Fruit fly (Drosophila melanogaster) whole organism, embryonic: ENCODE results near the gene Aasdh.

ENCODE experiments used
- ATbp ChIP-seq: fragments of 200-800 bp; sonication (Bioruptor generic); optimal IDR thresholded peaks from 2 replicates; lab custom pipeline; 2017; ENCODE audit warnings: missing biosample characterization, mild to moderate bottlenecking, missing genetic modification characterization, missing genetic modification reagents
- Adf1 ChIP-seq: fragments of 200-800 bp; sonication (Bioruptor generic); IDR thresholded peaks from 2 replicates; pipeline ENCODE4 v1.3.6; 2022; ENCODE audit warnings: missing biosample characterization, missing genetic modification characterization
- Antp ChIP-seq: fragments of 200-800 bp; sonication (Bioruptor generic); optimal IDR thresholded peaks from 3 replicates; lab custom pipeline; 2016; ENCODE audit warnings: missing biosample characterization, missing genetic modification characterization
- Blimp-1 ChIP-seq: fragments of 200-800 bp; sonication (Bioruptor generic); optimal IDR thresholded peaks from 3 replicates; lab custom pipeline; 2018; ENCODE audit warnings: missing biosample characterization, missing genetic modification characterization, mild to moderate bottlenecking, moderate library complexity, missing genetic modification reagents
- C15 ChIP-seq: fragments of 200-800 bp; sonication (Bioruptor generic); IDR thresholded peaks from 3 replicates; pipeline ENCODE4 v1.3.6; 2022; ENCODE audit warnings: missing biosample characterization, missing genetic modification characterization
- CG11093 ChIP-seq: fragments of 200-800 bp; sonication (Bioruptor generic); IDR thresholded peaks from 3 replicates; pipeline ENCODE4 v1.3.6; 2022; ENCODE audit warnings: missing biosample characterization, missing genetic modification characterization
- CG11398 ChIP-seq: fragments of 200-800 bp; sonication (Bioruptor generic); optimal IDR thresholded peaks from 2 replicates; lab custom pipeline; 2016; ENCODE audit warnings: missing biosample characterization, missing genetic modification characterization
- CG12942 ChIP-seq: fragments of 200-800 bp; sonication (Bioruptor generic); optimal IDR thresholded peaks from 3 replicates; lab custom pipeline; 2016; ENCODE audit warnings: missing biosample characterization, missing genetic modification characterization
- CG13624 ChIP-seq: fragments of 200-800 bp; sonication (Bioruptor generic); optimal IDR thresholded peaks from 2 replicates; lab custom pipeline; 2016; ENCODE audit warnings: missing biosample characterization, missing genetic modification characterization
- CG1602 ChIP-seq: fragments of 200-800 bp; sonication (Bioruptor generic); optimal IDR thresholded peaks from 3 replicates; lab custom pipeline; 2016; ENCODE audit warnings: missing biosample characterization, missing genetic modification characterization
- CG16779 ChIP-seq: fragments of 200-800 bp; sonication (Bioruptor generic); IDR thresholded peaks from 2 replicates; pipeline ENCODE4 v1.3.6; 2022; ENCODE audit warnings: missing biosample characterization, missing genetic modification characterization
- CG2120 ChIP-seq: fragments of 200-800 bp; sonication (Bioruptor generic); optimal IDR thresholded peaks from 3 replicates; lab custom pipeline; 2016; ENCODE audit warnings: missing biosample characterization, missing genetic modification characterization
- CG2199 ChIP-seq: fragments of 200-800 bp; sonication (Bioruptor generic); IDR thresholded peaks from 3 replicates; pipeline ENCODE4 v1.3.6; 2022; ENCODE audit warnings: missing biosample characterization, missing genetic modification characterization
- CG31441 ChIP-seq: fragments of 200-800 bp; sonication (Bioruptor generic); IDR thresholded peaks from 2 replicates; pipeline ENCODE4 v1.3.6; 2022; ENCODE audit warnings: missing biosample characterization, missing genetic modification characterization
- CG3407 ChIP-seq: fragments of 200-800 bp; sonication (Bioruptor generic); optimal IDR thresholded peaks from 2 replicates; lab custom pipeline; 2018; ENCODE audit warnings: missing biosample characterization, mild to moderate bottlenecking, missing genetic modification characterization
- CG42726 ChIP-seq: fragments of 200-800 bp; sonication (Bioruptor generic); IDR thresholded peaks from 2 replicates; pipeline ENCODE4 v1.3.6; 2022; ENCODE audit warnings: missing biosample characterization, missing genetic modification characterization; ENCODE audit not compliant: partially characterized antibody
- CG43689 ChIP-seq: fragments of 200-800 bp; sonication (Bioruptor generic); IDR thresholded peaks from 2 replicates; pipeline ENCODE4 v1.3.6; 2022; ENCODE audit warnings: missing biosample characterization, missing genetic modification characterization
- CG4617 ChIP-seq: fragments of 200-800 bp; sonication (Bioruptor generic); optimal IDR thresholded peaks from 3 replicates; lab custom pipeline; 2016; ENCODE audit warnings: missing biosample characterization, missing genetic modification characterization, borderline replicate concordance
- CG7556 ChIP-seq: fragments of 200-800 bp; sonication (Bioruptor generic); optimal IDR thresholded peaks from 2 replicates; lab custom pipeline; 2017; ENCODE audit warnings: missing biosample characterization, mild to moderate bottlenecking, missing genetic modification characterization
- CG8290 ChIP-seq, 3 experiments: fragments of 200-800 bp; sonication (Bioruptor generic); optimal IDR thresholded peaks; 2 replicates each; lab custom pipeline; 2016 to 2019; ENCODE audit warnings: missing biosample characterization in 3 of 3, missing genetic modification characterization in 3 of 3, mild to moderate bottlenecking in 2 of 3, moderate library complexity in 1 of 3
- CG9215 ChIP-seq: fragments of 200-800 bp; sonication (Bioruptor generic); IDR thresholded peaks from 2 replicates; pipeline ENCODE4 v1.3.6; 2022; ENCODE audit warnings: missing biosample characterization, missing genetic modification characterization
- CG9797 ChIP-seq: fragments of 200-800 bp; sonication (Bioruptor generic); optimal IDR thresholded peaks from 3 replicates; lab custom pipeline; 2018; ENCODE audit warnings: missing biosample characterization, mild to moderate bottlenecking, missing genetic modification characterization
- CkIIα-i1 ChIP-seq: fragments of 200-800 bp; sonication (Bioruptor generic); IDR thresholded peaks from 2 replicates; pipeline ENCODE4 v1.3.6; 2022; ENCODE audit warnings: missing biosample characterization, missing genetic modification characterization
- CrebB ChIP-seq: fragments of 200-800 bp; sonication (Bioruptor generic); optimal IDR thresholded peaks from 3 replicates; lab custom pipeline; 2018; ENCODE audit warnings: missing biosample characterization, mild to moderate bottlenecking, missing genetic modification characterization
- D19A ChIP-seq: fragments of 200-800 bp; optimal IDR thresholded peaks from 3 replicates; lab custom pipeline; 2019; ENCODE audit warnings: missing biosample characterization, mild to moderate bottlenecking, missing genetic modification characterization, moderate library complexity
- HLH4C ChIP-seq: fragments of 200-800 bp; sonication (Bioruptor generic); IDR thresholded peaks from 3 replicates; pipeline ENCODE4 v1.3.6; 2022; ENCODE audit warnings: missing biosample characterization, missing genetic modification characterization; ENCODE audit not compliant: partially characterized antibody
- Hsf ChIP-seq: fragments of 200-800 bp; sonication (Bioruptor generic); optimal IDR thresholded peaks from 3 replicates; lab custom pipeline; 2016; ENCODE audit warnings: missing biosample characterization, missing genetic modification characterization
- Lpt ChIP-seq: fragments of >200 bp; optimal IDR thresholded peaks from 2 replicates; lab custom pipeline; 2018; ENCODE audit warnings: missing biosample characterization, missing genetic modification characterization
- NfI ChIP-seq: fragments of 200-800 bp; sonication (Bioruptor generic); optimal IDR thresholded peaks from 3 replicates; lab custom pipeline; 2018; ENCODE audit warnings: missing biosample characterization, mild to moderate bottlenecking, missing genetic modification characterization, moderate library complexity
- ap ChIP-seq: fragments of 200-800 bp; sonication (Bioruptor generic); IDR thresholded peaks from 2 replicates; pipeline ENCODE4 v1.3.6; 2022; ENCODE audit warnings: missing biosample characterization, missing genetic modification characterization
- ase ChIP-seq: fragments of 200-800 bp; sonication (Bioruptor generic); IDR thresholded peaks from 3 replicates; pipeline ENCODE4 v1.3.6; 2022; ENCODE audit warnings: missing biosample characterization, missing genetic modification characterization
- ash1 ChIP-seq: fragments of 200-800 bp; sonication (Bioruptor generic); optimal IDR thresholded peaks from 2 replicates; lab custom pipeline; 2018; ENCODE audit warnings: missing biosample characterization, mild to moderate bottlenecking, missing genetic modification characterization
- ato ChIP-seq: fragments of 200-800 bp; sonication (Bioruptor generic); IDR thresholded peaks from 2 replicates; pipeline ENCODE4 v1.3.6; 2022; ENCODE audit warnings: missing biosample characterization, missing genetic modification characterization; ENCODE audit not compliant: partially characterized antibody
- ci ChIP-seq: fragments of 200-800 bp; sonication (Bioruptor generic); IDR thresholded peaks from 3 replicates; pipeline ENCODE4 v1.3.6; 2022; ENCODE audit warnings: missing biosample characterization, missing genetic modification characterization
- cwo ChIP-seq: fragments of 200-800 bp; sonication (Bioruptor generic); optimal IDR thresholded peaks from 3 replicates; lab custom pipeline; 2017; ENCODE audit warnings: missing biosample characterization, missing genetic modification characterization, mild to moderate bottlenecking, moderate library complexity, missing genetic modification reagents
- dimm ChIP-seq: fragments of 200-800 bp; sonication (Bioruptor generic); IDR thresholded peaks from 2 replicates; pipeline ENCODE4 v1.3.6; 2022; ENCODE audit warnings: missing biosample characterization, missing genetic modification characterization
- dpn ChIP-seq, 2 experiments: fragments of 200-800 bp; sonication (Bioruptor generic); optimal IDR thresholded peaks; 3 replicates each; lab custom pipeline; 2016; ENCODE audit warnings: missing biosample characterization in 2 of 2, missing genetic modification characterization in 2 of 2
- emc ChIP-seq: fragments of 200-800 bp; sonication (Bioruptor generic); optimal IDR thresholded peaks from 2 replicates; lab custom pipeline; 2016; ENCODE audit warnings: missing biosample characterization, missing genetic modification characterization
- fu2 ChIP-seq: fragments of 200-800 bp; sonication (Bioruptor generic); optimal IDR thresholded peaks from 2 replicates; lab custom pipeline; 2016; ENCODE audit warnings: missing biosample characterization, missing genetic modification characterization
- gcm ChIP-seq: fragments of 200-800 bp; sonication (Bioruptor generic); optimal IDR thresholded peaks from 2 replicates; lab custom pipeline; 2019; ENCODE audit warnings: missing biosample characterization, mild to moderate bottlenecking, missing genetic modification characterization, moderate library complexity
- gro ChIP-seq: fragments of 200-800 bp; sonication (Bioruptor generic); optimal IDR thresholded peaks from 2 replicates; lab custom pipeline; 2016; ENCODE audit warnings: missing biosample characterization, missing genetic modification characterization
- inv ChIP-seq: fragments of 200-800 bp; sonication (Bioruptor generic); IDR thresholded peaks from 2 replicates; pipeline ENCODE4 v1.3.6; 2022; ENCODE audit warnings: missing biosample characterization, missing genetic modification characterization; ENCODE audit not compliant: partially characterized antibody
- lbe ChIP-seq: fragments of 200-800 bp; sonication (Bioruptor generic); optimal IDR thresholded peaks from 2 replicates; lab custom pipeline; 2016; ENCODE audit warnings: missing biosample characterization, mild to moderate bottlenecking, missing genetic modification characterization
- lola ChIP-seq, 3 experiments: fragments of >200 bp in 2 of 3; fragments of 200-800 bp in 1 of 3; sonication (Bioruptor generic) in 1 of 3; optimal IDR thresholded peaks; 2 replicates each; lab custom pipeline; 2017 to 2019; ENCODE audit warnings: missing biosample characterization in 3 of 3, missing genetic modification characterization in 3 of 3, mild to moderate bottlenecking in 1 of 3, moderate library complexity in 1 of 3
- nerfin-1 ChIP-seq: fragments of 200-800 bp; sonication (Bioruptor generic); optimal IDR thresholded peaks from 3 replicates; lab custom pipeline; 2019; ENCODE audit warnings: missing biosample characterization, mild to moderate bottlenecking, missing genetic modification characterization, moderate library complexity
- nmo ChIP-seq: fragments of 200-800 bp; sonication (Bioruptor generic); optimal IDR thresholded peaks from 2 replicates; lab custom pipeline; 2018; ENCODE audit warnings: missing biosample characterization, mild to moderate bottlenecking, missing genetic modification characterization, moderate library complexity
- pum ChIP-seq: fragments of 200-800 bp; sonication (Bioruptor generic); optimal IDR thresholded peaks from 2 replicates; lab custom pipeline; 2016; ENCODE audit warnings: missing biosample characterization, missing genetic modification characterization
- trh ChIP-seq: fragments of 200-800 bp; sonication (Bioruptor generic); optimal IDR thresholded peaks from 2 replicates; lab custom pipeline; 2016; ENCODE audit warnings: missing biosample characterization, missing genetic modification characterization
- twi ChIP-seq: fragments of 200-800 bp; optimal IDR thresholded peaks from 2 replicates; lab custom pipeline; 2019; ENCODE audit warnings: missing biosample characterization, mild to moderate bottlenecking, missing genetic modification characterization, moderate library complexity

Gene Aasdh

dm6 chr2L:8416350-8417046, 32.9 kb downstream of the Aasdh start (continued):
- no peak for TF ChIP-seq CG11093 (GFP tag; lab: Robert Waterston, UW)
- no peak for TF ChIP-seq fu2
- TF ChIP-seq lola (GFP tag; optimal IDR thresholded peaks at IDR 0.05; lab: Kevin White, UChicago) = no peak
- no peak for TF ChIP-seq D19A (tag; lab: Kevin White, UChicago)
- no peak for TF ChIP-seq CG9215 (GFP tag; lab: Robert Waterston, UW)
- no peak for TF ChIP-seq Blimp-1 (GFP tag; lab: Kevin White, UChicago)
- no peak for TF ChIP-seq CG1602 (GFP tag; lab: Kevin White, UChicago)
- no peak for TF ChIP-seq inv (GFP tag; lab: Robert Waterston, UW)
- TF ChIP-seq pum (GFP tag; lab: Kevin White, UChicago) = peak; percentile 8
- TF ChIP-seq emc (GFP tag; lab: Kevin White, UChicago) = no peak
- TF ChIP-seq CG9797 (GFP tag; lab: Kevin White, UChicago) = no peak
- TF ChIP-seq CG42726 (GFP tag; lab: Robert Waterston, UW) = no peak
- no peak for TF ChIP-seq CG43689 (GFP tag; lab: Robert Waterston, UW)
- no peak for TF ChIP-seq CG11398
- TF ChIP-seq dpn (GFP tag; optimal IDR thresholded peaks at IDR 0.05; lab: Kevin White, UChicago) = peak in 1 of 2 experiments; percentile 1
- no peak for TF ChIP-seq CG7556 (GFP tag; lab: Kevin White, UChicago)
- TF ChIP-seq HLH4C (GFP tag; lab: Robert Waterston, UW) = 0 out of 3 replicates have a peak, but pooled peaks have one; percentile 34
- TF ChIP-seq lbe (GFP tag; lab: Kevin White, UChicago) = peak; percentile 55
- no peak for TF ChIP-seq CG2199
- TF ChIP-seq gro (GFP tag; lab: Kevin White, UChicago) = peak; percentile 24
- peak; percentile 9 for TF ChIP-seq Antp (GFP tag; lab: Kevin White, UChicago)
- peak; percentile 29; the same call in 1 of the 3 replicates for TF ChIP-seq ci (GFP tag; lab: Robert Waterston, UW)
- TF ChIP-seq NfI (GFP tag; lab: Kevin White, UChicago) = no peak
- TF ChIP-seq CG31441 = no peak
- TF ChIP-seq CG16779 = no peak
- peak; percentile 7 for TF ChIP-seq twi
- TF ChIP-seq Lpt (GFP tag; lab: Kevin White, UChicago) = no peak
- TF ChIP-seq nerfin-1 = peak; percentile 2
- no peak for TF ChIP-seq CG3407 (GFP tag; lab: Kevin White, UChicago)
- TF ChIP-seq nmo = no peak
- TF ChIP-seq CG13624 (GFP tag; lab: Kevin White, UChicago) = peak; percentile 79
- no peak for TF ChIP-seq C15 (GFP tag; lab: Robert Waterston, UW)
- TF ChIP-seq ash1 = no peak
- TF ChIP-seq CkIIα-i1 (GFP tag; lab: Robert Waterston, UW) = no peak
- peak; percentile 35 for TF ChIP-seq CrebB (tag; lab: Kevin White, UChicago)
- no peak for TF ChIP-seq ATbp (GFP tag; lab: Kevin White, UChicago)
- peak; percentile 1 for TF ChIP-seq Hsf (GFP tag; lab: Kevin White, UChicago)
- TF ChIP-seq cwo (GFP tag; lab: Kevin White, UChicago) = no peak
- no peak for TF ChIP-seq CG4617 (GFP tag; lab: Kevin White, UChicago)
- TF ChIP-seq ap (GFP tag; lab: Robert Waterston, UW) = no peak
- TF ChIP-seq CG8290 (GFP tag; optimal IDR thresholded peaks at IDR 0.05; lab: Kevin White, UChicago) = no peak
- no peak for TF ChIP-seq CG8290 (tag; optimal IDR thresholded peaks at IDR 0.05; lab: Kevin White, UChicago)
- no peak for TF ChIP-seq dimm (GFP tag; lab: Robert Waterston, UW)
- no peak for TF ChIP-seq trh
- TF ChIP-seq gcm = peak; percentile 21
- no peak for TF ChIP-seq CG12942
- TF ChIP-seq ato = no peak; the same call in 1 of the 2 replicates
- peak; percentile 34 for TF ChIP-seq CG2120 (GFP tag; lab: Kevin White, UChicago)
- no peak for TF ChIP-seq ase (GFP tag; lab: Robert Waterston, UW)
- peak; percentile 98 for TF ChIP-seq Adf1 (GFP tag; lab: Robert Waterston, UW)
